Fruit fly (Drosophila melanogaster) whole organism, larva: ENCODE results near the gene ninaG.
A peak's percentile ranks its signal among the peaks of the same experiment; 100 is the strongest.

ENCODE experiments used
- noc ChIP-seq: fragments of 200-800 bp; sonication (Bioruptor generic); optimal IDR thresholded peaks from 3 replicates; lab custom pipeline; 2019; ENCODE audit warnings: missing biosample characterization, mild to moderate bottlenecking, missing genetic modification characterization, moderate library complexity

The ninaG gene

DNA sequence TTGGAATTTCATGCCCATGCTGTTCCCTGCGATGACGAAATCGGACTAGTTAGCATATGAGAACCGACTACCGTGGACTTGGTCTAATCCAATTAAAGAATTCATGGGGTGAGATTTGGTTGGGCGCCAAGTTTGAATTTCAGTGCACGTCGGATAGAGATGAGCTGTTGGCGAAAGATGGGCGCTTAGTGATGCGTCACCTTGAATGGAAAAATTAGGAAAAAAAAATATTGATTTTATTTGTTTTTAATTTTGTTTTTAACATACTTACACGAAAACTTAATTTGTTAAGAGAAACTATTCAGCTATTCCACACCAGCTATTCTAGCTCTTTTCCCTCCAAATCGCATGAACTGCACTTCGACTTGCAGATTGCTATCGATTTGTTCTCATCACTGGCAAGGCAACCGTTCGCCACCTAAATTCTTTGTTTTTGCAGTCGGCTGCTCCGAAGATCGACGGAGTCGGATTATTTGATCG is at the start of gene ninaG, which contains the start of gene Sptz:
TSS of gene ninaG (minus strand) at position 51 of the 480 bp plus-strand sequence.
TSS of gene Sptz (plus strand) at position 450 of the 480 bp plus-strand sequence.
- peak; percentile 81 for TF ChIP-seq noc (tag; lab: Kevin White, UChicago)

DNA sequence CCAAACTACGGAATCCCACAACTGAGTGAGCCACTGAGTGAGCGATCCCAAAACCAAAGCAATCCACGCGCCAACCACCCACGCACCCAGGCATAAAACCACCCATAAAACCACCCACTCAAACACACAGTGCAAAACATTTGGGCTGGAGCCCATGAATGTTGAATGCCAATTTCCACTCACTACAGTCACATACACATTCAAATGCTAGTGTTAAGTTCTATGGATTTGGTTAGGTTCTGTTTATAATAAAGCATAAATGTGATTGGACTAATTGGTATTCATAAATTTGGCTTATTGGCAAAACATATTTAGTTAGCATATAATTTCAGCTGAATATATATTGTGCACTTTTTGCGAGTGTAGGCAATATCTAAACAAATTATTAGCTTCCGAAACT is 48.3 kb upstream of the ninaG start:
- TF ChIP-seq noc (tag; lab: Kevin White, UChicago), result no peak

DNA sequence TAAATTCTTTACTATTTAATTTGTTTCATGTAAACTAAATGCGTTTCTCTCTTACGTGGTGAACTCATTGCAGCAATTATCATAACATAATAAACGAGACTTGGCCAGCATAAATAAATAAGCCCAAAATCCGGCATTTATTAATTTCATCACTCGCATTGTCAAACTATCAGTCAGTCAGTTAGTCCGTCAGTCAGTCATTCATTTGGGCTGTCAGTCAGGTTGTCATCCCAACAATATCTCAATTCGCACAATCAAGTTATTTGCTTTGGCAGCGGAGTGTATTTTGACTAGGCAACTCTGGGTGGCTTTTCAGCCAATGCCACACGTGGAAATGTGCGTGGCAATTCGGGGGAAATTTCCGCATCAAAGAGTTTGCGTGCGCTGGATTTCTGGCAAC is 46.3 kb upstream of the ninaG start:
- no peak for TF ChIP-seq noc (tag; lab: Kevin White, UChicago)

DNA sequence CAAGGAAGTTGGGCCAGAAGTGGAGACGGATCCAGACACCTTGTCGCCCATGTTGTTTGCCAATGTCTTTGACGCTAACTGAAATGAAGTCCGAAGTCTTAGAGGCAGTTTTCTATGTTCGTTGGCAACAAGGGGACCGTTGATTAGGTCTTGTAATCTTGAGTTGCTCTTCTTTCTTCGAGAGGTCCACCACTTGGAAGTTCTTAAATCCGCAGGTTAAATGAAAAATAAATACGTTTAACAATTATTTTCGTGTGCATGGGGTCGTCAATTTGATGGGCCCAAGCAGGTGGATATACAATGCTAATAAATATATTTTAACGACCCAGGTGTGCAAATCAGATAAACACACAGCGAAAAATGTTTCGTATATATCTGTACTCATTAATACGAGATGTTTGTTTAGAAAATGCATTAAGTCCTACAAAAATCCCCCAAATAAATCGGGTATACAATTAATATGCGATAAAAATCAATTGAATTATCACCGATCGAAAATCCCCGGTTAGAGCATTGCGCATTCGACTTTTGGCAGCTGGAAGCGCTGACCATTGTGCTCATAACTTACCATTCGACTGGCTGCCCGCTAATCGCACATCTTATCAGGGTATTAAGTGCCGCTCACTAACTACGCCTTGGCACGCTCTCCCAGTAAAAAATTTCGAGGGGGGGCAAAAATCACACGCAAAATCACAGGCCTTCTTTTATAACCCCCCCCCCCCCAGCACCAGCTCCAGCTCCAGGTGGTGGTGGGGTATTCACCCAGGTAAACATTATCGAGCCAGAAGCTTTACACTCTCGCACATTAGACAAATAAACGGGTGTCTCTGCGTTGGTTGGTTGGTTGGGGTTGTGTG is 39.2 kb upstream of the ninaG start, which contains the start of gene PGRP-LB:
TSS of gene PGRP-LB (minus strand) at position 51 of the 857 bp plus-strand sequence.
- no peak for TF ChIP-seq noc (tag; lab: Kevin White, UChicago)

DNA sequence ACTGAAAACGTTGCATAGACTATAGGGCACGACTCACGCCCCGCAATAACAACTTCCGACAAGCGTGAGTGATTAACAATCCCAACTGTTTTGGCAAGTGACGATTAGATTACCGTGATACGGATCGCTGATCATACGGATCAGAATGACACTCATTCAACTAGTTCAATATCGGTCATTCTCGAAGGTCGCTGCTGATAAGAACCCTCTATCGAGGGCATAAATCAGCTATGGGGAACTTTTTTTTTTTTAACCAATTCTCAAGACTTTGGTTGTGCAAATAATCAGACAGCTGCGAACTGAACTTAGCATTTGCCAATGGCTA is 37.3 kb upstream of the ninaG start:
- TF ChIP-seq noc (tag; lab: Kevin White, UChicago), result peak; percentile 15

DNA sequence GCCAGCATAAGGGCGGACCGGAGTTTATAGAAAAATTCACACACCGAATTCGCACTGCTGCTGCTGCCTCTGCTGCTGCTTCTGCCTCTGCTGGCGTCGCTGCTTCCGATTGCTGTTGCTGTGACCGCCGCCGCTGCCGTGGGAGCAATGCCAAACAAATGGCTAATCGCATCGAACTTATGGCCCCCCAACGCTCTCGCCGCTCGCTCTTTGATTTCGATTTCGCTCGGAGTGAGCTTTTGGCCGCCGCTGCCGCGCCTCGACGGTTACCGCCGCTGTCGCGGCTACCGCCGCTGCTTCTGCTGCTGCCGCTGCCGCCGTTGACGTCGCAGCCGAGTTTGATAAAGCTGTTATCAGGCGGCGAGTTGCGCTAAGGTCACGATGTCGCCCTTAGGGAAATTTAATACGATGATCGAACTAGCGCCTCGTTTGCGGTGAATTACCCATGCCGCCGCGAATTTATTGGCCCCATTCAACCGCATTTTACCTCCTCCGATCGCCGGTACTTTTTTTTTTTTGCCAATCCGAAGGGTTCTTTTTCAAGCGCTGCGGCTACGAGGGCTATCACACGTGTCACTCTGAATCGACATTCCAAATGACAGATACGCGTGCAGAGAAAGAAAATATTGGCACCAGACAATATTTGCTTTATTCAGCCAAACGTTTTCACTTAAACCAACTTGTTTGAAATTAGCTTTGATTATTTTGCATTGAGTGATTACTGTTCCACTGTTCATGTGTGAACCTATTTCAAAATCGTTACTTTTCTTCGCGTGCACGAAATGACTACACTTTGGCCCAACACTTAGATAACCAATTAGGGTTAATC is 36.7 kb upstream of the ninaG start:
- TF ChIP-seq noc (tag; lab: Kevin White, UChicago), result no peak

DNA sequence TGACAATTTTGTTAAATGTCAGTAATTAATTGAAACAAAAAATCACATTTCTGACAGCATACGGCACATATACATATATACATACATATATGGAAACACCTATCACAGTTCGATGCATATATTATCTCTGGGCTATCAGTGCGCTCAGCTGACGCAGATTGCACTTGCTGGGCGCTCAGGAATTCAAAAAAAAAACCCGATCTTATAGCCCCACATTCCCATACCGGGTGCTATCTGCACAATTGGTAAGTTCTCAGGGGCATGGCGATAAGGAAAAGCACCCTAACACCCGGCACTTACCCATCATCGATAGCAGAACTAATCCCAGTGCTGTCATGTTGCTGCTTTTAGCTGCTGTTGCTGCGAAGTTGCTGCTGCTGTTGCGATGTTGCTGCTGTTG is 35.8 kb upstream of the ninaG start:
- no peak for TF ChIP-seq noc (tag; lab: Kevin White, UChicago)

DNA sequence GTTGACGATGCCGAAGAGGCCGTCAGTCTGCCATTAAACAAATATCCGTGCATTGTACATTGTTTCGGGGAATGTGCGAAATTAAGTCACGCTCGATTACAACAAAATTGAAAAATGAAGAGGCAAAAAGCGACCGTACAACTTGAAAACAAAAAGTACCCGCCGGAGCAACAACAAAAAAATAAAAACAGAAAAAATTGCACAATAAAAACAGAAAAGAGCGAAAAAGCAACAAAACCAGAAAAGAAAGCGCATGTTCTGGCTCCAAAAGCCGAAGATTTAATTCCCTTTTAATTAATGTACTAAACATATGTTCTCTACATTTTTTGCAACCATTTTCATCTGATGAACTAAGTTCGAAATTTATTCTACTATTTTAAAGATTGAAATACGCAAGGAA is 35.0 kb upstream of the ninaG start:
- TF ChIP-seq noc (tag; lab: Kevin White, UChicago), result no peak

DNA sequence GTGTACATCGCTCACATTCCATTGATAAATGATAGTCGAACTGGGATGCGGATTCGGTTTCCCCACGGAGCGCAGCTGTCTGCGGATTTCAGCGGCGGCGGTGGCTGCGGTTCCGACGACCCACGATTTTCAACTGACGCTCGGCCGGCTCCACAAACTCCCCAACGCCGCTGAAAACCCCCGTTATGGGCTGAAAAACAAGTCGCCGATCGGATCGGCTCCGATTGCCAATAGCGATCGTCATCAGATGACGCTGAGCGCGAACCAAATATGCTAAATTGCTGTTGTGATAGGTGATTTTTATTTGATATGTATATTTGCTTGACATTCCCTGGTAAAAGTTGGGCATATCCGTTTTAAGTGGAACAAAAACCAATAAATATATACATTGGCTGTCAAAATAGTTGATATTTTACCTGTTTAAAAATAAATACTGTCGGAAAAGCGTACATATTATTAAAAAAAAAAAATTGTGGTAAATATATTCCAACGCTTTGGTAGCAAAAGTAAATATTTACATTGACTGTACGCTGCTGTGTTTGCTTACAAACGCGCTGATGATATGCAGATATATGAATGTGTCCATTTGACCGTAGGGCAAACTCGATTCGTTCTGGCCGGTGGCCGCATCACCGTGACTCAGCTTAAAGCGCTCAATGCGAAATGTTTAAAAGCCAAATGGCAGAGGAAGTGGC is 32.9 kb upstream of the ninaG start:
- TF ChIP-seq noc (tag; lab: Kevin White, UChicago), result peak; percentile 93

DNA sequence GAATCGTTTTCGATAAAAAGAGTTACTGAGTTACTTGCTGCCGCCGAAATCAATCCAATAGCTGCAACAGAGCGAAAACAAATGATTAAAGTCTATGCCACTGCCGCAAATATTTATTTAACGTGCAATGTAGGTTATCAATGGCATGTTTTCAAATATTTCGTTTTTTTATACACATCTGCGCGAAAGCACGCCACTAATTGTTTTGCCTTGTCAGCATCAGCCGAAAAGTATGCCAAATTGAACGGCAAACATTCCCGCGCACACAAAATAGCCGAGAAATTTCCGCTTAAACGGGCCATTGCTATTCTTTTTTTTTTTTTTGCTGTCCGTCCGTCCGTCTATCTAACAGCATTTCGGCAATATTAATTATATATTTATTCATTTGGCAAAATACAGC is 30.5 kb upstream of the ninaG start:
- TF ChIP-seq noc (tag; lab: Kevin White, UChicago), result no peak

DNA sequence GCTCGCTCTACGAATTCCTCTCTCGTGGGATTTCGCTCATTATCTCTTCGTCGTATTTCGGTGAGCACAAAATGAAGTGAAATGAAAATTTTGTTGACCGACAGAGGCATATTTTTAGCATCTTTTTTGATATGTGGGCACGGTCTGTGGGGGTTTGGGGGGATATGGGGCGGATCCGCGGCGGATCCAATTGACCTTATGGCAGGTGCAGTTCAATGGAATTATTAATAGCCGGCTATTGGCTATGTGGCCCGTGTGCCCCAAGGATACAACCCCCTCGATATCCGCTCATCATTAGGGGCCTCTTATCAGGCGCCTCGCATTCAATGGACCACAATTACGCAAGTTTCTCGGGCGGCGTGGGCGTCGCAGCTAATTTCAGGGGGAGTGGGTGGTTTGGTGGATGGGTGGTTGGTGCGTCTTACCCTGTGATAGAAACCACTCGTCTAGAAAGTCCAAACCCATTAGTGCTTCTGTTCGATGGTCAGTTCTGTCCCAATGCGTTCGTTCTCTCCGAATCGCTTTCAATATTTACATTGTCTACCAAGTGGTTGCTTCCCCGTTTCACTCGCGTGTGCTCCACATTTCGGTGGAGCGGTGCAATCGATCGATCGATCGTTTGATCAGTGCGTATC is 29.8 kb upstream of the ninaG start, which contains the start of gene sals:
TSS of gene sals (minus strand) at position 585 of the 635 bp plus-strand sequence.
- TF ChIP-seq noc (tag; lab: Kevin White, UChicago), result no peak

DNA sequence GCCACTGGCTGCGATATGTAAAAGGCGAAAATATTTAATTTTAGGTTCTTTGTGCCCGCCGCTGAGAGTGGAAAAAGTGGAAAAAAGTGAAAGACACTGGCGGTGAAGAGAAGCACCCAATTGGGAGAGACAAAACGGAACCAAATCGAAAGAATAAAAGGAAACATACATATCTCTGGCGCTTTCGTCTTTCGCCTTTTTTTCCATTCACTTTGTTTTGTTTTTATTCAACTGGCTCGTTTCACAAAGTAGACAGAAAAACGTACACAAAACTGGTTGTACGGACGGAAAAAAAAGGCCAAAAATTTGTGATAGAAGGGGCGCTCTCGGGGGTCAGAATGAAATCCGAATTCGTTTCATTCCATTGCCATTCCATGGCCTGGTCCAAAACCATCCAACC is 28.2 kb upstream of the ninaG start:
- TF ChIP-seq noc (tag; lab: Kevin White, UChicago), result no peak

DNA sequence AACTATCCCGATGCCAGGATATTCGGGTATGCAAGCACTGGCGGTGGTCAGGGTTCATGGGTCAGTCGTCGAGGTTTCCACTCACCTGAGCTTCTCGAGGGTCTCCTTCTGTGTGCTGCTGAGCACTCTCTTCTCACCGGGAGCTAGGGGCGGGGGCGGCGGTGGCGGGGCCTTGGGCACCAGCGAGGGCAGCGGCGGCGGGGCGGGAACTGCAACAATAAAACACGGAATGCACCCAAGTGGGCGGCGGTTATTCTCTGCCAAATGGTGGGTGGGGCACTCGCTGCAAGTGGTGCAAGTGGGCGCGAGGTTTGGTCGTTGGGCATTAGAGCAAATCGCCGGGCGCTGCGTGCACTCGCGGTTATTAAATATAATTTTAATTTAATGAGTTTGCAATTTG is 19.5 kb upstream of the ninaG start:
- no peak for TF ChIP-seq noc (tag; lab: Kevin White, UChicago)

DNA sequence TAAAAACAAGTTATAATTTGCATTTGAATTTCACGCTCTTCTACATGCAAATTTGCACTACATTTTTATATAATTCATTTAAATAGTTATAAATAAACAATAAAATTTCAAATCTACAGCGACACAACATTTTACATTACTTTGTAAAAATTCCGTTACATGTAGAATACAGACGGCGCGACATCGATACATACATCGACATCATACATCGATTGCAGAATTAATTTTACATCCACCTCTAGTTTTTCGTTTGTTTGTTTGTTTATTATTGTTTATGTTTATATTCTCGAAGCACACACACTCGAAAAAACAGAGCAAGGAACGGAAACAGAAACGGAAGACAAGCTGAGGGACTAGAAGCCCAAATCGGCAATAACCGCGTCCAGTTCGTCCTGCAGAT is 16.0 kb upstream of the ninaG start, which contains the start of gene CG17230:
TSS of gene CG17230 (plus strand) at position 258 of the 400 bp plus-strand sequence.
- no peak for TF ChIP-seq noc (tag; lab: Kevin White, UChicago)
